Worm (Caenorhabditis elegans) whole organism, L4/young adult: ENCODE measurements around the gene twk-46.

Experiments used
- dao-5 ChIP-seq: sonication (generic microtip); optimal IDR thresholded peaks from 2 replicates; lab custom pipeline; 2016; ENCODE audit warnings: missing genotype, missing genetic modification characterization, moderate library complexity, missing compliant biosample characterization
- him-1 ChIP-seq: sonication (generic microtip); optimal IDR thresholded peaks from 2 replicates; lab custom pipeline; 2016; ENCODE audit warnings: missing genotype, missing genetic modification reagents, missing genetic modification characterization, missing compliant biosample characterization

DNA sequence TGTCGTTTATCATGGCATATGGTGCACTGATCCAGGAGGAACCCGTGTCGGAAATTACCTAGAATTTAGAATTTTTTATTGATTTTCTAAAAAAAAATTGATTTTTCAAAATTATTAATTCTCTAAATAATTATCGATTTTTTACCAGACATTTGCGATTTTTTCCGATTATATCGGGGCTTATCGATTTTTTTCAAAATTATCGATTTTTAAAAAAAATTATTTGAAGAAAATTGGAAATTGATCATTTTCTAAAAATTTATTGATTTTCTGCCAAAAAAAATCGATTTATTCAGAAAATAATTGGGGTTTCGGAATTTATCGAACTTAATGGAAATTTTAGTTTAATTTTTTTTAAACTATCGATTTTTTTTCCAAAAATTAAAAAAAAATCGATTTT lies 23.9 kb upstream of the twk-46 start:
- no peak for TF ChIP-seq him-1
- TF ChIP-seq dao-5 (tag; lab: Kevin White, UChicago) = no peak
